Worm (Caenorhabditis elegans): Measurements from ENCODE around the gene nasp-2.

DNA sequence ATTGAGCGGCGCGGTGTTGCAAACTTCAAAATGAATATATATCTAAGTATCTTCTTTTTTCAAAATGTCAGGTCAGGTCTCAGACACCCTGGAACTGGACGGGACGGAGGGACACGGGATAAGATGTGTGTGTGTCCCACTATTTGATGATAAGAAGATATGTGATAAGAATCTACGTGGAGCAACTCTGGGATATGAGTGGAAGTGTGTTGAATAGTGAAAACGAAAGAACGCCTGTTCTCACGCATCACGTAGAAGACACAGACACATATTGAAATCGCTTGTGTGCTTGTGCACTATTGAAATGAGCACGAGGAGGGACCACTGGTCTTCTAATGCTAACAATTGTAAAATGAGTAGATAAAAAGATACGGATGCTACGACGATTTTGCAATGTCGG lies 16.2 kb downstream of the nasp-2 start, which contains the start of gene uig-1:
- TF ChIP-seq tab-1 (GFP tag; IDR thresholded peaks at IDR 0.05), result no peak
- no peak for TF ChIP-seq med-1 (GFP tag; optimal IDR thresholded peaks at IDR 0.05; ENCODE audit: insufficient read depth)
- TF ChIP-seq flt-1 (GFP tag; IDR thresholded peaks at IDR 0.05), result no peak
- TF ChIP-seq ztf-23 (GFP tag; IDR thresholded peaks at IDR 0.05), result no peak
- TF ChIP-seq ref-1 (GFP tag; conservative IDR thresholded peaks at IDR 0.05), result no peak
- no peak for TF ChIP-seq ztf-29 (GFP tag; IDR thresholded peaks at IDR 0.05)
- TF ChIP-seq klf-2 (GFP tag; conservative IDR thresholded peaks at IDR 0.05), result no peak
- TF ChIP-seq cog-1 (tag; optimal IDR thresholded peaks at IDR 0.05), result no peak

All from whole organism, midembryonic.